Fruit fly (Drosophila melanogaster): ENCODE data around the gene HDAC3.

Gene HDAC3

dm6 chr3R:5516582-5517001, 42.2 kb upstream of the HDAC3 start:
- TF ChIP-seq kay (GFP tag; ENCODE audit: borderline replicate concordance) = no peak
- no peak for TF ChIP-seq Hr96 (GFP tag; optimal IDR thresholded peaks at IDR 0.05)
- TF ChIP-seq CG12768 (GFP tag; optimal IDR thresholded peaks at IDR 0.05) = no peak
- no peak for TF ChIP-seq cnc (optimal IDR thresholded peaks at IDR 0.05)

DNA sequence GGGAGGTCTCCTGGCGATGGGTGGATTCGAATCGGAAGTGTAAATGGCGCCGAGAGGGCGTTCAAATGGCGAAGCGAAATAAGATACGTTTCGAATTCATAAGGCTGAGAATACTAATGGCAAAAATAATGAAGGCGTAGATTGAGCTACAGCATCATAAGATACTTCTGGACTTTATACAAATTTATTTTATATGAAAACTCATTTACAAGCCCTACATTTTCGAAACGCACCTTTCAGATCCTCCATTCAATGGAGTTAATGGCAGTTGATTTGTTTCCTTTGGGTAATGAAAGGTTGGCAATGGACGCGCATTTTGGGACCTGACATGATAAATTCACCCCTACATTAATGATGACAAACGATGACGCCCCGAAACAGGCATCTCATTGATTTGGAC, 40.4 kb upstream of the HDAC3 start:
- no peak for TF ChIP-seq pad (GFP tag; optimal IDR thresholded peaks at IDR 0.05)
- TF ChIP-seq CG7101 (tag; optimal IDR thresholded peaks at IDR 0.05) = no peak
- no peak for TF ChIP-seq tj (GFP tag; optimal IDR thresholded peaks at IDR 0.05)
- no peak for TF ChIP-seq ovo (GFP tag; optimal IDR thresholded peaks at IDR 0.05)
- TF ChIP-seq toe (GFP tag; optimal IDR thresholded peaks at IDR 0.05) = no peak
- TF ChIP-seq CG33017 (tag; optimal IDR thresholded peaks at IDR 0.05) = no peak
- no peak for TF ChIP-seq Crg-1 (GFP tag; optimal IDR thresholded peaks at IDR 0.05)
- TF ChIP-seq CG1620 (GFP tag; optimal IDR thresholded peaks at IDR 0.05) = no peak
- no peak for TF ChIP-seq cnc (optimal IDR thresholded peaks at IDR 0.05)
- TF ChIP-seq CG11617 (GFP tag; optimal IDR thresholded peaks at IDR 0.05) = no peak
- TF ChIP-seq CG12768 (GFP tag; optimal IDR thresholded peaks at IDR 0.05) = no peak
- TF ChIP-seq CG5204 (GFP tag; optimal IDR thresholded peaks at IDR 0.05) = no peak
- TF ChIP-seq CG14711 (tag; optimal IDR thresholded peaks at IDR 0.05) = no peak
- TF ChIP-seq Mnt (GFP tag; optimal IDR thresholded peaks at IDR 0.05) = no peak
- no peak for TF ChIP-seq CG7045 (GFP tag; optimal IDR thresholded peaks at IDR 0.05)
- no peak for TF ChIP-seq kay (GFP tag; ENCODE audit: borderline replicate concordance)
- no peak for TF ChIP-seq Hr96 (GFP tag; optimal IDR thresholded peaks at IDR 0.05)

dm6 chr3R:5503789-5504387, 29.5 kb upstream of the HDAC3 start:
- no peak for TF ChIP-seq Crg-1 (GFP tag; optimal IDR thresholded peaks at IDR 0.05)
- peak; percentile 6 for TF ChIP-seq CG12768 (GFP tag; optimal IDR thresholded peaks at IDR 0.05)
- peak; percentile 53 for TF ChIP-seq cic (GFP tag; optimal IDR thresholded peaks at IDR 0.05)
- TF ChIP-seq CG11617 (GFP tag; optimal IDR thresholded peaks at IDR 0.05) = no peak

- no peak for TF ChIP-seq CG5204 (GFP tag; optimal IDR thresholded peaks at IDR 0.05)
- TF ChIP-seq CG14711 (tag; optimal IDR thresholded peaks at IDR 0.05) = no peak
- no peak for TF ChIP-seq CG12768 (GFP tag; optimal IDR thresholded peaks at IDR 0.05)
- no peak for TF ChIP-seq tj (GFP tag; optimal IDR thresholded peaks at IDR 0.05)
- TF ChIP-seq kay (GFP tag; ENCODE audit: borderline replicate concordance) = no peak
- TF ChIP-seq pad (GFP tag; optimal IDR thresholded peaks at IDR 0.05) = no peak
- TF ChIP-seq Mnt (GFP tag; optimal IDR thresholded peaks at IDR 0.05) = no peak
These were observed 28.2 kb upstream of the HDAC3 start, which contains the start of gene NKCC for dm6 chr3R:5502646-5503045. Gene NKCC (minus strand): TSS chr3R:5502702.

dm6 chr3R:5497600-5497999, 23.2 kb upstream of the HDAC3 start:
- TF ChIP-seq Hr96 (GFP tag; optimal IDR thresholded peaks at IDR 0.05) (no peak), CG1620 (GFP tag; optimal IDR thresholded peaks at IDR 0.05) (no peak), CG12768 (GFP tag; optimal IDR thresholded peaks at IDR 0.05) (no peak)

- TF ChIP-seq CG11617 (GFP tag; optimal IDR thresholded peaks at IDR 0.05) (peak; percentile 53), CG7045 (GFP tag; optimal IDR thresholded peaks at IDR 0.05) (peak; percentile 46), CG7101 (tag; optimal IDR thresholded peaks at IDR 0.05) (peak; percentile 70), CG5204 (GFP tag; optimal IDR thresholded peaks at IDR 0.05) (peak; percentile 44), CG33017 (tag; optimal IDR thresholded peaks at IDR 0.05) (peak; percentile 47), tj (GFP tag; optimal IDR thresholded peaks at IDR 0.05) (peak; percentile 8), CG12768 (GFP tag; optimal IDR thresholded peaks at IDR 0.05) (peak; percentile 24), CG1620 (GFP tag; optimal IDR thresholded peaks at IDR 0.05) (peak; percentile 68), bab1 (GFP tag; optimal IDR thresholded peaks at IDR 0.05) (peak; percentile 27), Crg-1 (GFP tag; optimal IDR thresholded peaks at IDR 0.05) (no peak), ovo (GFP tag; optimal IDR thresholded peaks at IDR 0.05) (no peak), pad (GFP tag; optimal IDR thresholded peaks at IDR 0.05) (peak; percentile 31), CG14711 (tag; optimal IDR thresholded peaks at IDR 0.05) (peak; percentile 71), toe (GFP tag; optimal IDR thresholded peaks at IDR 0.05) (no peak), cic (GFP tag; optimal IDR thresholded peaks at IDR 0.05) (no peak), cnc (optimal IDR thresholded peaks at IDR 0.05) (no peak), Hr96 (GFP tag; optimal IDR thresholded peaks at IDR 0.05) (no peak), kay (GFP tag; ENCODE audit: borderline replicate concordance) (no peak)
These were observed 10.9 kb upstream of the HDAC3 start, which contains the start of gene CG31550 for dm6 chr3R:5485295-5485718. Gene CG31550 (plus strand): TSS chr3R:5485543.

DNA sequence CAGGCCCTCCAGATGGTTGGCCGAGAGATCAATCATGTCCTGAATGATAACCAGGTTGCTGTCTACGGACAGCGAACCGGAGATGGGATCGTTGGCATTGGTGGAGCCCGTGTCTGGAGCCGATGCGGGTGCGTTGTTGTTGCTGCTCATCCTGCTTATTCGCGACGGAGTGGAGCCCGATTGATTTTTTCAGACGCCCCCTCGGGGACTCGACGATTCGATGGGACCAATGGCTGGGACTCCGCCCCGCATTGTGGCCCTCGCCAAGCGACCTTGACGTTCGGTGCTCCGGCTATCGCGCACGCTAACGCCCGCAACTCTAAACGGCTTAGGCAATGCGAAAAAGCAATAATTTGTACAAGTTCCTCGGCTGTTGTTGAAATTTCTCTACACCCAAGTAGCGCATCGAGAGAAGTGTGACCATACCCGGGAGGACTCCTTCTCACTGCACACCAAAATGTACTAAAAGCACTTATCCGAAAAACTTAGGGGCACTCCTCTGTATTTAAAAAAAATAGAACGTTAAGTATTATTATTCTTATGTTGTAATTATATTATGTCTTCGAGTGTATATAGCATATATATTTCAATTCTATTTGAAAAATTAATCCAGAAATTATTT, 9.2 kb upstream of the HDAC3 start, which contains the start of gene ksr:
Gene ksr (minus strand): TSS at position 419 of the 622 bp plus-strand sequence.
- peak; percentile 56 for TF ChIP-seq CG33017 (tag; optimal IDR thresholded peaks at IDR 0.05)
- TF ChIP-seq CG1620 (GFP tag; optimal IDR thresholded peaks at IDR 0.05) = no peak
- peak; percentile 70 for TF ChIP-seq CG7101 (tag; optimal IDR thresholded peaks at IDR 0.05)
- TF ChIP-seq bab1 (GFP tag; optimal IDR thresholded peaks at IDR 0.05) = peak; percentile 31
- TF ChIP-seq CG11617 (GFP tag; optimal IDR thresholded peaks at IDR 0.05) = no peak
- no peak for TF ChIP-seq ovo (GFP tag; optimal IDR thresholded peaks at IDR 0.05)
- peak; percentile 36 for TF ChIP-seq CG14711 (tag; optimal IDR thresholded peaks at IDR 0.05)
- TF ChIP-seq cic (GFP tag; optimal IDR thresholded peaks at IDR 0.05) = no peak
- no peak for TF ChIP-seq Mnt (GFP tag; optimal IDR thresholded peaks at IDR 0.05)
- TF ChIP-seq pad (GFP tag; optimal IDR thresholded peaks at IDR 0.05) = no peak
- no peak for TF ChIP-seq kay (GFP tag; ENCODE audit: borderline replicate concordance)
- no peak for TF ChIP-seq tj (GFP tag; optimal IDR thresholded peaks at IDR 0.05)

Measured in whole organism, adult.